Fruit fly (Drosophila melanogaster): ENCODE measurements around the gene Sgs3.

Sgs3 gene

DNA sequence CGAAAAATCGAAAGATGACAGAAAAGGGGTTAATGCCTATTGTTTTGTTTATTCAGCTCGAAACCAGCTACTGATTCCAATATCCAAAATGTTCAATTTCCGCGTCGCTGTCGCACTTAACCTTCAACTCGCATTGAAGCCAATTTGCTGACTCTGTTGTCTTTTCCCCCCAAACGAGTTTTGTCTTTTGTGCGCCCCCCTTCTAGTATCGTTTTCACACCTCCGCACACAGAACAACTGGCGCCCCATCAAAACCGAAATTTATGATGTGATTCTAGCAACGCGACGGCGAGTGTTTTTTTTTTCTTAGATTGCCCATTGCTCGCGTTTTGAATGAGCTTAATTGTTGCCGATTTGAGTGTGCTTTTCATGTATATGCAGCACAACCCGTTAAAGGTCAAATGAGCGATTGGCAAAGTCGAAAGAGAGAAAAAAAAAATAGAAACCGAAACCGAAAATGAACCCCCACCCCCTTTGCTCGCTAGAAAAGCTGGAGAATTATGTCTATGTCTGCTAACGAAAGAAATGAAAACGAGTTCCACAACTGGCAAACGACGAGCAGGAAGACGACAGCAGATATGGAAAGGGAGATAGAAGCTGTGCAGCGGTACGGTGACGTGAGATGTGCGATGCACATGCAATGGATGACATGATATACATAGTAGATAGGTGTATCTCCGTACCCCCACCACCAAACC, 38.5 kb downstream of the Sgs3 start (continued):
- TF ChIP-seq dysf (GFP tag; IDR thresholded peaks at IDR 0.05) = peak; percentile 12; the same call in 1 of the 3 replicates
- peak; percentile 85 for TF ChIP-seq abd-A (tag; optimal IDR thresholded peaks at IDR 0.05)
- peak; percentile 7 for TF ChIP-seq CG10431 (GFP tag; optimal IDR thresholded peaks at IDR 0.05)
- TF ChIP-seq mirr (GFP tag; optimal IDR thresholded peaks at IDR 0.05) = peak; percentile 68
- TF ChIP-seq sug (tag; optimal IDR thresholded peaks at IDR 0.05) = peak; percentile 26
- peak; percentile 45; the same call in 1 of the 3 replicates for TF ChIP-seq CG11695 (GFP tag; IDR thresholded peaks at IDR 0.05)
- TF ChIP-seq CG17385 (GFP tag; optimal IDR thresholded peaks at IDR 0.05) = no peak
- TF ChIP-seq her (GFP tag; optimal IDR thresholded peaks at IDR 0.05) = peak; percentile 23
- TF ChIP-seq CG8089 (GFP tag; optimal IDR thresholded peaks at IDR 0.05) = no peak
- no peak for TF ChIP-seq sna (GFP tag; IDR thresholded peaks at IDR 0.05; ENCODE audit: partially characterized antibody)
- TF ChIP-seq CG34376 (GFP tag; optimal IDR thresholded peaks at IDR 0.05) = peak; percentile 14
- TF ChIP-seq Rfx (GFP tag; IDR thresholded peaks at IDR 0.05) = peak; percentile 59
- TF ChIP-seq insv (GFP tag; optimal IDR thresholded peaks at IDR 0.05) = no peak
- no peak for TF ChIP-seq CG5180 (GFP tag; optimal IDR thresholded peaks at IDR 0.05)
- TF ChIP-seq Lim3 (GFP tag; IDR thresholded peaks at IDR 0.05) = no peak
- TF ChIP-seq NFAT (GFP tag; IDR thresholded peaks at IDR 0.05) = 0 out of 2 replicates have a peak, but pooled peaks have one; percentile 6
- TF ChIP-seq gro (GFP tag; optimal IDR thresholded peaks at IDR 0.05) = peak; percentile 68
- no peak for TF ChIP-seq pros (GFP tag; optimal IDR thresholded peaks at IDR 0.05)
- peak; percentile 45 for TF ChIP-seq sd (tag; optimal IDR thresholded peaks at IDR 0.05)
- TF ChIP-seq Trl (optimal IDR thresholded peaks at IDR 0.05) = no peak
- TF ChIP-seq Trl (GFP tag; optimal IDR thresholded peaks at IDR 0.05) = no peak
- peak; percentile 7; the same call in 1 of the 2 replicates for TF ChIP-seq E2f1 (GFP tag; IDR thresholded peaks at IDR 0.05)
- 0 out of 2 replicates have a peak, but pooled peaks have one; percentile 16 for TF ChIP-seq CG14441 (GFP tag; IDR thresholded peaks at IDR 0.05)
- TF ChIP-seq Doc2 (GFP tag; IDR thresholded peaks at IDR 0.05) = no peak
- peak; percentile 5 for TF ChIP-seq CG10543 (GFP tag; optimal IDR thresholded peaks at IDR 0.05)
- TF ChIP-seq CG32532 (GFP tag; IDR thresholded peaks at IDR 0.05) = peak; percentile 21; the same call in 1 of the 2 replicates
- peak; percentile 21; the same call in 1 of the 2 replicates for TF ChIP-seq Adf1 (GFP tag; IDR thresholded peaks at IDR 0.05)
- TF ChIP-seq Med (GFP tag) = peak; percentile 89
- no peak for TF ChIP-seq fd64A (GFP tag; optimal IDR thresholded peaks at IDR 0.05)
- peak in 1 of 2 experiments; percentile 69 for TF ChIP-seq Eip74EF (GFP tag; optimal IDR thresholded peaks at IDR 0.05)
- TF ChIP-seq CG10366 (GFP tag; IDR thresholded peaks at IDR 0.05) = no peak
- TF ChIP-seq wor (GFP tag; IDR thresholded peaks at IDR 0.05) = no peak
- TF ChIP-seq CG12744 (GFP tag; optimal IDR thresholded peaks at IDR 0.05) = no peak
- no peak for TF ChIP-seq CG16815 (GFP tag; optimal IDR thresholded peaks at IDR 0.05)
- no peak for TF ChIP-seq CG3838 (GFP tag; optimal IDR thresholded peaks at IDR 0.05)

DNA sequence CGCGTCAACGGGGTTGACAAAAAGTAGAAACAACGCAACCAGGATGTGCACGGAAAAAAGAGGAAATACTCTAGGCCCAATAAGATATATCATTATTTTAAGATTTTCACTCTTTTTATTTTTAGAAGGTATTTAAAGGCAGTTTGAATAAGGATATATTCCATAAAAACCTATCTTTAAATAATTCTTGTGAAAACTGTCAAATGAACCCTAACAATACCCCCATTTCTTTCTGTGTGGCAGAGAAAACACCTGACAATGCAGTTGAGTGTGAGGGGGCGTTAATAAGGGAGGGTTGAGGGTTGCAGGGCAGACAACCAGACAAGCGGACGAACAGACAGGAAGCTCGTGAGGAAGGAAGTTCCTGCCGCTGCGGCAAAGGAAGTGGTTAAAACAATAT, 39.9 kb downstream of the Sgs3 start:
- peak; percentile 4 for TF ChIP-seq CHES-1-like (GFP tag; optimal IDR thresholded peaks at IDR 0.05)
- peak; percentile 45 for TF ChIP-seq Chrac-16 (GFP tag; optimal IDR thresholded peaks at IDR 0.05)
- TF ChIP-seq CG1603 (tag; optimal IDR thresholded peaks at IDR 0.05) = peak; percentile 26
- peak; percentile 23 for TF ChIP-seq Oli (tag; optimal IDR thresholded peaks at IDR 0.05)
- peak; percentile 3 to 26 for TF ChIP-seq Pdp1 (GFP tag; optimal IDR thresholded peaks at IDR 0.05)
- TF ChIP-seq Ets65A (GFP tag) = peak; percentile 82
- peak; percentile 75 for TF ChIP-seq CG10979 (tag; optimal IDR thresholded peaks at IDR 0.05)
- 0 out of 2 replicates have a peak, but pooled peaks have one; percentile 9 for TF ChIP-seq ttk (GFP tag; IDR thresholded peaks at IDR 0.05)
- no peak for TF ChIP-seq Dbx (GFP tag; IDR thresholded peaks at IDR 0.05)
- peak; percentile 34 for TF ChIP-seq gsb-n (tag; optimal IDR thresholded peaks at IDR 0.05)
- peak; percentile 53 for TF ChIP-seq row (GFP tag; IDR thresholded peaks at IDR 0.05)
- no peak for TF ChIP-seq CG18764 (GFP tag; optimal IDR thresholded peaks at IDR 0.05)
- TF ChIP-seq CG17359 (tag; optimal IDR thresholded peaks at IDR 0.05) = peak; percentile 50
- peak; percentile 87 for TF ChIP-seq sens (GFP tag)
- peak; percentile 39; the same call in 1 of the 2 replicates for TF ChIP-seq CG10959 (GFP tag; IDR thresholded peaks at IDR 0.05)
- peak; percentile 31 for TF ChIP-seq Xbp1 (GFP tag; optimal IDR thresholded peaks at IDR 0.05)
- TF ChIP-seq CG4820 (GFP tag; optimal IDR thresholded peaks at IDR 0.05) = peak; percentile 42

Measured in whole organism, embryonic.